Worm (Caenorhabditis elegans): ENCODE results near the gene Y39H10A.1.

DNA sequence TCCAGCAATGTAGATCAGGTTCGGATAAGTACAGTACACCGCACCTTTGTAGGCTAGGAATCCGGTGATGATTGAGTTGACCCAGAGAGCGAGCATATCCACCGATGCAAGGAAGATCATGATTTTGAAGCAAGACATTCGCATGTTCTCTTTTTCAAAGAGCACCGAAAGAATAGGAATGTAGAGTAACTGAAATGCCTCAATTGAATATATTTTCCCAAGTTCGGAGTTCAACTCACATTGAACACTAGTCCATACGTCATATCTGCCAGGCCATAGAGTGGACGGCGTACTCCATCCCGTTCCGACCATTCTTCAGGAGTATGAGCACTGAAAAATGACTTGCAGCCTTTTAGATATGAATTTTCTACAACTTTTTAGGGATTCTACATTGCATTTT is 32.7 kb downstream of the Y39H10A.1 start:
- TF ChIP-seq skn-1 (tag; optimal IDR thresholded peaks at IDR 0.05): no peak
- TF ChIP-seq mab-5 (tag; optimal IDR thresholded peaks at IDR 0.05): no peak
- TF ChIP-seq nhr-129 (tag; optimal IDR thresholded peaks at IDR 0.05): no peak
- TF ChIP-seq nhr-237 (tag; optimal IDR thresholded peaks at IDR 0.05): no peak
- no peak for TF ChIP-seq nhr-23 (tag; optimal IDR thresholded peaks at IDR 0.05)
- no peak for TF ChIP-seq nhr-12 (tag; optimal IDR thresholded peaks at IDR 0.05)
